Fruit fly (Drosophila melanogaster) whole organism, wandering third instar larva: ENCODE results near the gene CG1233.

Experiments used
- Abd-B ChIP-seq: fragments of >200 bp; optimal IDR thresholded peaks from 2 replicates; lab custom pipeline; 2017; ENCODE audit warnings: missing biosample characterization, missing genetic modification characterization
- CG32264 ChIP-seq: fragments of 200-800 bp; sonication (Bioruptor generic); optimal IDR thresholded peaks from 2 replicates; lab custom pipeline; 2016; ENCODE audit warnings: missing biosample characterization, missing genetic modification characterization
- CG9705 ChIP-seq: fragments of 200-800 bp; sonication (Bioruptor generic); optimal IDR thresholded peaks from 2 replicates; lab custom pipeline; 2018; ENCODE audit warnings: missing biosample characterization, mild to moderate bottlenecking, missing genetic modification characterization
- CrebA ChIP-seq: fragments of 200-800 bp; sonication (Bioruptor generic); optimal IDR thresholded peaks from 2 replicates; lab custom pipeline; 2016; ENCODE audit warnings: missing biosample characterization, mild to moderate bottlenecking, missing genetic modification characterization, borderline replicate concordance
- Dfd ChIP-seq: fragments of >200 bp; optimal IDR thresholded peaks from 2 replicates; lab custom pipeline; 2017; ENCODE audit warnings: missing biosample characterization, missing genetic modification characterization
- Dif ChIP-seq: fragments of 200-275, 200-300 bp; sonication (Bioruptor generic); optimal IDR thresholded peaks from 2 replicates; lab custom pipeline; 2018; ENCODE audit warnings: missing biosample characterization, missing genetic modification characterization; ENCODE audit not compliant: partially characterized antibody
- GATAd ChIP-seq: sonication (Bioruptor generic); optimal IDR thresholded peaks from 2 replicates; lab custom pipeline; 2016; ENCODE audit warnings: missing biosample characterization, missing genetic modification characterization
- HLH106 ChIP-seq: fragments of 200-800 bp; optimal IDR thresholded peaks from 3 replicates; lab custom pipeline; 2019; ENCODE audit warnings: missing biosample characterization, mild to moderate bottlenecking, missing genetic modification characterization, moderate library complexity
- Hnf4 ChIP-seq: fragments of 200-800 bp; sonication (Bioruptor generic); optimal IDR thresholded peaks from 2 replicates; lab custom pipeline; 2016; ENCODE audit warnings: missing biosample characterization, mild to moderate bottlenecking, missing genetic modification characterization
- Hr78 ChIP-seq: fragments of >200 bp; optimal IDR thresholded peaks from 2 replicates; lab custom pipeline; 2017; ENCODE audit warnings: missing biosample characterization, missing genetic modification characterization
- Hr83 ChIP-seq: fragments of 200-300 bp; sonication (Bioruptor generic); optimal IDR thresholded peaks from 2 replicates; lab custom pipeline; 2016; ENCODE audit warnings: missing biosample characterization, mild to moderate bottlenecking, missing genetic modification characterization, moderate library complexity; ENCODE audit not compliant: poor library complexity, severe bottlenecking
- Jra ChIP-seq: sonication (Bioruptor generic); optimal IDR thresholded peaks from 2 replicates; lab custom pipeline; 2016; ENCODE audit warnings: missing biosample characterization, missing genetic modification characterization
- Mio ChIP-seq: sonication (Bioruptor generic); optimal IDR thresholded peaks from 2 replicates; lab custom pipeline; 2016; ENCODE audit warnings: missing biosample characterization, missing genetic modification characterization
- Myc ChIP-seq: fragments of >200 bp; optimal IDR thresholded peaks from 2 replicates; lab custom pipeline; 2017
- N ChIP-seq: fragments of >200 bp; optimal IDR thresholded peaks from 2 replicates; lab custom pipeline; 2018; ENCODE audit warnings: missing biosample characterization, missing external identifiers, missing genetic modification characterization
- OdsH ChIP-seq: fragments of 200-800 bp; sonication (Bioruptor generic); optimal IDR thresholded peaks from 2 replicates; lab custom pipeline; 2016; ENCODE audit warnings: missing biosample characterization, mild to moderate bottlenecking, missing genetic modification characterization
- Rel ChIP-seq, 2 experiments: fragments of 200-800 bp; sonication (Bioruptor generic) in 1 of 2; optimal IDR thresholded peaks; 2 replicates in 1 of 2; 3 replicates in 1 of 2; lab custom pipeline; 2016 to 2019; ENCODE audit warnings: mild to moderate bottlenecking in 2 of 2, missing biosample characterization in 2 of 2, missing genetic modification characterization in 2 of 2, moderate library complexity in 1 of 2
- Sp1 ChIP-seq: fragments of 200-800 bp; sonication (Bioruptor generic); optimal IDR thresholded peaks from 3 replicates; lab custom pipeline; 2019; ENCODE audit warnings: missing biosample characterization, mild to moderate bottlenecking, missing genetic modification characterization, moderate library complexity
- Vsx2 ChIP-seq: fragments of 200-300, 225-300 bp; sonication (Bioruptor generic); optimal IDR thresholded peaks from 2 replicates; lab custom pipeline; 2018; ENCODE audit warnings: missing biosample characterization, missing genetic modification characterization; ENCODE audit not compliant: partially characterized antibody
- br ChIP-seq: fragments of 200-800 bp; sonication (Bioruptor generic); optimal IDR thresholded peaks from 2 replicates; lab custom pipeline; 2016; ENCODE audit warnings: missing biosample characterization, missing genetic modification characterization
- brk ChIP-seq: fragments of 200-800 bp; sonication (Bioruptor generic); optimal IDR thresholded peaks from 2 replicates; lab custom pipeline; 2016; ENCODE audit warnings: missing biosample characterization, mild to moderate bottlenecking, missing genetic modification characterization
- dl ChIP-seq, 2 experiments: fragments of 175-275, 200-275 bp in 1 of 2; fragments of 200-275 bp in 1 of 2; sonication (Bioruptor generic); optimal IDR thresholded peaks; lab custom pipeline; 2018; ENCODE audit warnings: mild to moderate bottlenecking in 2 of 2, missing biosample characterization in 2 of 2, missing genetic modification characterization in 2 of 2, moderate library complexity in 2 of 2; ENCODE audit not compliant: partially characterized antibody in 2 of 2, insufficient read depth in 1 of 2
- dsf ChIP-seq: sonication (Bioruptor generic); optimal IDR thresholded peaks from 2 replicates; lab custom pipeline; 2016; ENCODE audit warnings: missing biosample characterization, missing genetic modification characterization, borderline replicate concordance
- ey ChIP-seq: fragments of 200-800 bp; sonication (Bioruptor generic); optimal IDR thresholded peaks from 2 replicates; lab custom pipeline; 2016; ENCODE audit warnings: missing biosample characterization, missing genetic modification characterization
- foxo ChIP-seq, 2 experiments: fragments of 200-800 bp; sonication (Bioruptor generic); optimal IDR thresholded peaks; 2 replicates in 1 of 2; 3 replicates in 1 of 2; lab custom pipeline; 2016 to 2017; ENCODE audit warnings: missing biosample characterization in 2 of 2, missing genetic modification characterization in 2 of 2
- fru ChIP-seq: fragments of 200-800 bp; sonication (Bioruptor generic); optimal IDR thresholded peaks from 3 replicates; lab custom pipeline; 2016; ENCODE audit warnings: missing biosample characterization, mild to moderate bottlenecking, missing genetic modification characterization
- h ChIP-seq: fragments of 200-800 bp; sonication (Bioruptor generic); optimal IDR thresholded peaks from 3 replicates; lab custom pipeline; 2016; ENCODE audit warnings: missing biosample characterization, mild to moderate bottlenecking, missing genetic modification characterization
- jim ChIP-seq: fragments of 175-275, 200-325 bp; sonication (Bioruptor generic); optimal IDR thresholded peaks from 2 replicates; lab custom pipeline; 2016; ENCODE audit warnings: missing biosample characterization, mild to moderate bottlenecking, missing genetic modification characterization
- lola ChIP-seq: fragments of >200 bp; optimal IDR thresholded peaks from 2 replicates; lab custom pipeline; 2017; ENCODE audit warnings: missing biosample characterization, missing genetic modification characterization
- pan ChIP-seq: fragments of >200 bp; optimal IDR thresholded peaks from 2 replicates; lab custom pipeline; 2017
- psq ChIP-seq: fragments of 200-800 bp; sonication (Bioruptor generic); optimal IDR thresholded peaks from 3 replicates; lab custom pipeline; 2017; ENCODE audit warnings: missing biosample characterization, mild to moderate bottlenecking, missing genetic modification characterization, moderate library complexity
- rgr ChIP-seq: fragments of 200-800 bp; sonication (Bioruptor generic); optimal IDR thresholded peaks from 3 replicates; lab custom pipeline; 2016; ENCODE audit warnings: missing biosample characterization, mild to moderate bottlenecking, missing genetic modification characterization
- sage ChIP-seq: fragments of 200-800 bp; sonication (Bioruptor generic); optimal IDR thresholded peaks from 2 replicates; lab custom pipeline; 2016; ENCODE audit warnings: missing biosample characterization, mild to moderate bottlenecking, missing genetic modification characterization
- sv ChIP-seq: fragments of 200-800 bp; sonication (Bioruptor generic); optimal IDR thresholded peaks from 3 replicates; lab custom pipeline; 2016; ENCODE audit warnings: missing biosample characterization, missing genetic modification characterization
- tai ChIP-seq: sonication (Bioruptor generic); optimal IDR thresholded peaks from 2 replicates; lab custom pipeline; 2016; ENCODE audit warnings: missing biosample characterization, missing genetic modification characterization
- usp ChIP-seq: fragments of >200 bp; optimal IDR thresholded peaks from 2 replicates; lab custom pipeline; 2017; ENCODE audit warnings: missing biosample characterization, missing genetic modification characterization
- woc ChIP-seq: sonication (Bioruptor generic); optimal IDR thresholded peaks from 2 replicates; lab custom pipeline; 2016; ENCODE audit warnings: missing biosample characterization, mild to moderate bottlenecking, missing genetic modification characterization

CG1233 gene

DNA sequence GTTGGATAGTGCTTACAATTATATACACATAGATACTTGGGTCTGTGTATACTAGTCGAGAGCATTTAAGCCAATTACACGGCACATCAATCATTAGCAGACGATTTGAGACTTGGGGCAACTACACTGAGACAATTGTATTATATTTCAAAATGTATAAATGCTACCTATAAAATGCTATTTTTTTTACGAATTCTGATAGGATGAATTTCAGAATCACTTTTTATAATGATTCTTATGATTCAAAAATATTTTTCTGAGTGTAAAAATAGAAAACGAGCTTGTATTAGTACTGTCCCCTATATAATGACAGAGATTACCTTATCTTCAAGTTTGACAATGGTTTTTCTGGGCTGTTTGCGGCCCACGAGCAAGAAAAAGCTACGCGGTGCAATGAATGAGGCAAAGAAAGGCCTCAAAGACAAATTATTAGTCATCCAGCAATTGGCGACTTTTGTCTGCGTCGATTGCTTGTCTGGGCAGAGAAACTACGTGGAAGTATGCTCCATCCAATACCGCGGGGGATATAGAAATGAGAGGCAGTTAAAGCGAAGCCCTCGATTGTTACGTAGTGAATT lies 10.5 kb upstream of the CG1233 start:
- no peak for TF ChIP-seq jim
- no peak for TF ChIP-seq lola (GFP tag; lab: Kevin White, UChicago)
- no peak for TF ChIP-seq br (GFP tag; lab: Kevin White, UChicago)
- TF ChIP-seq dl (GFP tag; optimal IDR thresholded peaks at IDR 0.05; lab: Kevin White, UChicago; ENCODE audit: insufficient read depth in 1 of 2, partially characterized antibody in 2 of 2) = no peak
- TF ChIP-seq usp (GFP tag; lab: Kevin White, UChicago) = no peak
- TF ChIP-seq Mio (GFP tag; lab: Kevin White, UChicago) = no peak
- no peak for TF ChIP-seq woc (GFP tag; lab: Kevin White, UChicago)
- peak; percentile 72 for TF ChIP-seq h
- no peak for TF ChIP-seq Myc
- TF ChIP-seq pan (lab: Kevin White, UChicago) = no peak
- TF ChIP-seq CG9705 (GFP tag; lab: Kevin White, UChicago) = no peak
- peak; percentile 58 for TF ChIP-seq ey (GFP tag; lab: Kevin White, UChicago)
- no peak for TF ChIP-seq tai (GFP tag; lab: Kevin White, UChicago)
- TF ChIP-seq Sp1 = no peak
- TF ChIP-seq fru = no peak
- no peak for TF ChIP-seq CrebA (GFP tag; lab: Kevin White, UChicago)
- no peak for TF ChIP-seq Hr83 (GFP tag; lab: Kevin White, UChicago)
- TF ChIP-seq brk (GFP tag; lab: Kevin White, UChicago) = no peak
- no peak for TF ChIP-seq Dfd
- TF ChIP-seq HLH106 (tag; lab: Kevin White, UChicago) = no peak
- no peak for TF ChIP-seq sage
- TF ChIP-seq GATAd (GFP tag; lab: Kevin White, UChicago) = no peak
- TF ChIP-seq Dif (GFP tag; lab: Kevin White, UChicago) = no peak
- no peak for TF ChIP-seq Hr78 (GFP tag; lab: Kevin White, UChicago)
- TF ChIP-seq N (GFP tag; lab: Kevin White, UChicago) = no peak
- peak; percentile 58 for TF ChIP-seq rgr (GFP tag; lab: Kevin White, UChicago)
- peak; percentile 42 for TF ChIP-seq sv (GFP tag; lab: Kevin White, UChicago)
- no peak for TF ChIP-seq Jra (GFP tag; lab: Kevin White, UChicago)
- no peak for TF ChIP-seq Abd-B (GFP tag; lab: Kevin White, UChicago)
- peak; percentile 52 for TF ChIP-seq OdsH (GFP tag; lab: Kevin White, UChicago)
- TF ChIP-seq psq (GFP tag; lab: Kevin White, UChicago) = peak; percentile 44
- no peak for TF ChIP-seq dsf (GFP tag; lab: Kevin White, UChicago)
- TF ChIP-seq foxo (GFP tag; optimal IDR thresholded peaks at IDR 0.05; lab: Kevin White, UChicago) = peak in 1 of 2 experiments; percentile 82
- TF ChIP-seq CG32264 = peak; percentile 11
- TF ChIP-seq Rel (GFP tag; optimal IDR thresholded peaks at IDR 0.05; lab: Kevin White, UChicago) = no peak
- no peak for TF ChIP-seq Rel (tag; optimal IDR thresholded peaks at IDR 0.05; lab: Kevin White, UChicago)
- TF ChIP-seq Hnf4 (GFP tag; lab: Kevin White, UChicago) = no peak

dm6 chr3L:356016-356472 lies 5.2 kb upstream of the CG1233 start, which contains the start of gene CG1231:
TSS of gene CG1231 (plus strand) at chr3L:356422.
- TF ChIP-seq Sp1 (no peak), Myc (no peak), psq (GFP tag; lab: Kevin White, UChicago) (no peak), foxo (GFP tag; optimal IDR thresholded peaks at IDR 0.05; lab: Kevin White, UChicago) (no peak), N (GFP tag; lab: Kevin White, UChicago) (no peak), tai (GFP tag; lab: Kevin White, UChicago) (no peak), usp (GFP tag; lab: Kevin White, UChicago) (no peak), CrebA (GFP tag; lab: Kevin White, UChicago) (no peak), ey (GFP tag; lab: Kevin White, UChicago) (no peak), Jra (GFP tag; lab: Kevin White, UChicago) (no peak), Vsx2 (no peak), CG32264 (no peak), woc (GFP tag; lab: Kevin White, UChicago) (no peak), Abd-B (GFP tag; lab: Kevin White, UChicago) (no peak)
